Fruit fly (Drosophila melanogaster): ENCODE measurements around the gene PolZ2.

PolZ2 gene

DNA sequence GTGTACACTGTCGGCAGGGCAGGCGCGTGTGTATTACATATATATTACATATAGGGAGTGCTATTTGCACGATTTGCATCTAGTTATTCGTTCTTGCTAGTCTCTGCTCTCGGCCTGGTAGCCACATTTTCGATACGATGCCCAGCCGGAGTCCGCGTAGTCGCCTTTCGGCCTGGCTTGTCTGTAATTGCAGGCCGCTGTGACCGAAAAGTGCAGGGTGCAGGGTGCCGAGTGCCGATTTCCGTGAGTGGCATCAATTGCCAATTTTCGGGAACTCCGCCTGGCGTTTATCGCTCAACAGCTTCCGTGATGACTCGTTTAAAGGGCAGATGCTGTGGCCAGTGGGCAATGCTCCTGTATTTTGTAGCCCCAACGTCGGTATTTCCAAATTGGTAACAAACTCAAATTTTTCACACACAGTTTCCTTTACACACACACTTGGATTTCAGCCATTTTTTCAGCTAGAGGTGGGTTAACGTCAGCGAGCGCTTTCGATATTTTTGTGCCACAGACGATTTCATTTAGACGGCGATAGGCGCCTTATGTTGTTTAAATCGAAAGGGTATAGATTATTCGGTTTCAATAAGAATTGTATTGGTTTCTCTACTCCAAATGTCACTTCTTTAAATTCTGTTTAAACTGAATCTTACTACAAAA, 682 bp upstream of the PolZ2 start, which contains the start of gene CG2926 (continued):
- peak; percentile 42; the same call in 1 of the 2 replicates for TF ChIP-seq CG3847 (GFP tag; IDR thresholded peaks at IDR 0.05)
- no peak for TF ChIP-seq GATAe (GFP tag; conservative IDR thresholded peaks at IDR 0.05)
- TF ChIP-seq tll (GFP tag; optimal IDR thresholded peaks at IDR 0.05): no peak
- TF ChIP-seq CG12659 (GFP tag; optimal IDR thresholded peaks at IDR 0.05): peak; percentile 62
- TF ChIP-seq crol (GFP tag; IDR thresholded peaks at IDR 0.05): 0 out of 2 replicates have a peak, but pooled peaks have one; percentile 15
- peak; percentile 13 for TF ChIP-seq tx (GFP tag; optimal IDR thresholded peaks at IDR 0.05)
- TF ChIP-seq gcm (GFP tag; optimal IDR thresholded peaks at IDR 0.05): no peak
- TF ChIP-seq ro (GFP tag; IDR thresholded peaks at IDR 0.05): no peak
- TF ChIP-seq CG9609 (GFP tag; optimal IDR thresholded peaks at IDR 0.05): peak; percentile 44
- no peak for TF ChIP-seq Gsc (GFP tag; IDR thresholded peaks at IDR 0.05)
- TF ChIP-seq CG10431 (GFP tag; optimal IDR thresholded peaks at IDR 0.05): no peak
- no peak for TF ChIP-seq zfh1 (GFP tag; IDR thresholded peaks at IDR 0.05)
- peak; percentile 16 for TF ChIP-seq repo (GFP tag; optimal IDR thresholded peaks at IDR 0.05)
- TF ChIP-seq CG42726 (GFP tag; IDR thresholded peaks at IDR 0.05; ENCODE audit: partially characterized antibody): peak; percentile 88
- TF ChIP-seq CG30431 (GFP tag; optimal IDR thresholded peaks at IDR 0.05): no peak
- no peak for TF ChIP-seq CG1792 (GFP tag; optimal IDR thresholded peaks at IDR 0.05)
- TF ChIP-seq CG2712 (tag; optimal IDR thresholded peaks at IDR 0.05): no peak
- TF ChIP-seq YL-1 (GFP tag; optimal IDR thresholded peaks at IDR 0.05): peak; percentile 86
- TF ChIP-seq sd (tag; optimal IDR thresholded peaks at IDR 0.05): no peak
- no peak for TF ChIP-seq CG5953 (GFP tag; IDR thresholded peaks at IDR 0.05)
- TF ChIP-seq CG2116 (GFP tag; optimal IDR thresholded peaks at IDR 0.05): peak; percentile 69
- TF ChIP-seq CG1832 (GFP tag; optimal IDR thresholded peaks at IDR 0.05): no peak
- TF ChIP-seq Hey (tag; optimal IDR thresholded peaks at IDR 0.05): no peak
- no peak for TF ChIP-seq dmrt99B (tag; optimal IDR thresholded peaks at IDR 0.05)
- peak; percentile 81 for TF ChIP-seq CG30020 (tag; optimal IDR thresholded peaks at IDR 0.05)
- no peak for TF ChIP-seq bcd (GFP tag; optimal IDR thresholded peaks at IDR 0.05)
- TF ChIP-seq fd96Cb (tag; optimal IDR thresholded peaks at IDR 0.05): no peak
- TF ChIP-seq CG11456 (GFP tag; IDR thresholded peaks at IDR 0.05): peak; percentile 58; the same call in 2 of the 3 replicates
- no peak for TF ChIP-seq CG10274 (GFP tag; optimal IDR thresholded peaks at IDR 0.05)
- TF ChIP-seq chinmo (GFP tag; IDR thresholded peaks at IDR 0.05; ENCODE audit: partially characterized antibody): peak; percentile 87; the same call in 3 of the 4 replicates
- no peak; the same call in 1 of the 2 replicates for TF ChIP-seq lmd (GFP tag; IDR thresholded peaks at IDR 0.05)
- no peak for TF ChIP-seq Nf-YA (GFP tag; IDR thresholded peaks at IDR 0.05)
- TF ChIP-seq Atf-2 (GFP tag; optimal IDR thresholded peaks at IDR 0.05): peak; percentile 19
- no peak for TF ChIP-seq Jarid2 (GFP tag; optimal IDR thresholded peaks at IDR 0.05)
- peak; percentile 21 for TF ChIP-seq Side (GFP tag; optimal IDR thresholded peaks at IDR 0.05)
- TF ChIP-seq grau (tag; optimal IDR thresholded peaks at IDR 0.05): no peak
- no peak for TF ChIP-seq Poxn (GFP tag; IDR thresholded peaks at IDR 0.05)
- peak; percentile 60 for TF ChIP-seq pho (GFP tag; optimal IDR thresholded peaks at IDR 0.05)
- TF ChIP-seq Dp (GFP tag; optimal IDR thresholded peaks at IDR 0.05): peak; percentile 64
- TF ChIP-seq Pdp1 (GFP tag; optimal IDR thresholded peaks at IDR 0.05): peak in 1 of 2 experiments; percentile 26
- no peak for TF ChIP-seq Mes4 (GFP tag; optimal IDR thresholded peaks at IDR 0.05)
- no peak for TF ChIP-seq CoRest (tag; optimal IDR thresholded peaks at IDR 0.05)
- TF ChIP-seq az2 (GFP tag; optimal IDR thresholded peaks at IDR 0.05): no peak
- TF ChIP-seq CG10654 (GFP tag; optimal IDR thresholded peaks at IDR 0.05): peak; percentile 27
- no peak for TF ChIP-seq unpg (GFP tag; optimal IDR thresholded peaks at IDR 0.05)
- peak; percentile 58 for TF ChIP-seq shn (GFP tag; optimal IDR thresholded peaks at IDR 0.05)
- peak in 1 of 2 experiments; percentile 25 for TF ChIP-seq dpn (GFP tag; optimal IDR thresholded peaks at IDR 0.05)
- no peak for TF ChIP-seq sens-2 (GFP tag; IDR thresholded peaks at IDR 0.05)
- peak; percentile 33 for TF ChIP-seq CG1233 (GFP tag; optimal IDR thresholded peaks at IDR 0.05)
- no peak for TF ChIP-seq org-1 (GFP tag; optimal IDR thresholded peaks at IDR 0.05)

All from whole organism, embryonic.